Worm (Caenorhabditis elegans) whole organism, L4 larva: Measurements from ENCODE around the gene F40F11.3.

Experiments used
- D1046.2 ChIP-seq: fragments of 200-800 bp; sonication (Bioruptor generic); IDR thresholded peaks from 2 replicates; pipeline ENCODE4 v1.3.6; 2022; ENCODE audit warnings: missing genetic modification characterization, missing compliant biosample characterization
- F10B5.3 ChIP-seq: sonication (generic microtip); optimal IDR thresholded peaks from 2 replicates; lab custom pipeline; 2016; ENCODE audit warnings: mild to moderate bottlenecking, missing genetic modification characterization, missing compliant biosample characterization
- F44E2.7 ChIP-seq: fragments of 200-800 bp; sonication (Bioruptor generic); IDR thresholded peaks from 2 replicates; pipeline ENCODE4 v2.1.2; 2022; ENCODE audit warnings: missing genetic modification characterization, missing compliant biosample characterization
- R02D3.7 ChIP-seq: fragments of 150-350 bp; sonication (generic microtip); optimal IDR thresholded peaks from 3 replicates; lab custom pipeline; 2014; ENCODE audit warnings: missing biosample characterization, missing genetic modification characterization
- T20F7.1 ChIP-seq: fragments of 200-800 bp; sonication (Bioruptor generic); optimal IDR thresholded peaks from 2 replicates; lab custom pipeline; 2018; ENCODE audit warnings: mild to moderate bottlenecking, missing genetic modification characterization, missing compliant biosample characterization
- Y105C5A.15 ChIP-seq: fragments of 200-800 bp; sonication (Bioruptor generic); IDR thresholded peaks from 2 replicates; pipeline ENCODE4 v1.3.6; 2022; ENCODE audit warnings: missing genetic modification characterization, missing compliant biosample characterization
- Y5F2A.4 ChIP-seq: fragments of 200-800 bp; sonication (Bioruptor generic); optimal IDR thresholded peaks from 2 replicates; lab custom pipeline; 2018; ENCODE audit warnings: mild to moderate bottlenecking, missing genetic modification characterization, missing compliant biosample characterization
- aly-2 ChIP-seq: sonication (generic microtip); optimal IDR thresholded peaks from 2 replicates; lab custom pipeline; 2018; ENCODE audit warnings: missing biosample characterization, missing genetic modification characterization
- ama-1 ChIP-seq: fragments of 150-350 bp; optimal IDR thresholded peaks from 2 replicates; lab custom pipeline; 2014; ENCODE audit warnings: inconsistent platforms, mixed read lengths
- attf-4 ChIP-seq: sonication (generic microtip); optimal IDR thresholded peaks from 3 replicates; lab custom pipeline; 2017; ENCODE audit warnings: missing biosample characterization, missing genetic modification characterization
- ceh-44 ChIP-seq: fragments of 200-800 bp; sonication (Bioruptor generic); IDR thresholded peaks from 2 replicates; pipeline ENCODE4 v1.3.6; 2022; ENCODE audit warnings: missing genetic modification reagents, missing genetic modification characterization, missing compliant biosample characterization
- ctbp-1 ChIP-seq: fragments of 200-800 bp; sonication (Bioruptor generic); IDR thresholded peaks from 2 replicates; pipeline ENCODE4 v1.3.6; 2022; ENCODE audit warnings: missing genetic modification reagents, missing genetic modification characterization, missing compliant biosample characterization
- daf-12 ChIP-seq: fragments of 150-350 bp; optimal IDR thresholded peaks from 2 replicates; lab custom pipeline; 2014; ENCODE audit warnings: missing biosample characterization, missing genetic modification reagents, missing genetic modification characterization
- daf-8 ChIP-seq: fragments of 200-800 bp; sonication (Bioruptor generic); IDR thresholded peaks from 2 replicates; pipeline ENCODE4 v1.3.6; 2022; ENCODE audit warnings: missing genetic modification characterization, missing compliant biosample characterization
- dmd-8 ChIP-seq: fragments of 200-800 bp; sonication (Bioruptor generic); IDR thresholded peaks from 2 replicates; pipeline ENCODE4 v1.3.6; 2022; ENCODE audit warnings: missing genetic modification characterization, missing compliant biosample characterization
- duxl-1 ChIP-seq: sonication (generic microtip); optimal IDR thresholded peaks from 2 replicates; lab custom pipeline; 2016; ENCODE audit warnings: mild to moderate bottlenecking, missing genetic modification characterization, moderate library complexity, missing compliant biosample characterization; ENCODE audit not compliant: poor library complexity
- dve-1 ChIP-seq: sonication (generic microtip); optimal IDR thresholded peaks from 2 replicates; lab custom pipeline; 2017; ENCODE audit warnings: antibody characterized with exemption, mild to moderate bottlenecking, missing genetic modification characterization, missing compliant biosample characterization; ENCODE audit not compliant: insufficient read depth
- egl-27 ChIP-seq: sonication (generic microtip); optimal IDR thresholded peaks from 3 replicates; lab custom pipeline; 2017; ENCODE audit warnings: missing biosample characterization, missing genetic modification reagents, missing genetic modification characterization
- egl-43 ChIP-seq: fragments of 200-800 bp; sonication (Bioruptor generic); IDR thresholded peaks from 2 replicates; pipeline ENCODE4 v1.3.6; 2022; ENCODE audit warnings: missing genetic modification reagents, missing genetic modification characterization, missing compliant biosample characterization
- gei-8 ChIP-seq: fragments of 200-800 bp; sonication (Bioruptor generic); optimal IDR thresholded peaks from 2 replicates; lab custom pipeline; 2018; ENCODE audit warnings: mild to moderate bottlenecking, missing genetic modification characterization, missing compliant biosample characterization
- hif-1 ChIP-seq, 2 experiments: sonication (generic microtip); optimal IDR thresholded peaks; 2 replicates each; lab custom pipeline; 2016 to 2017; ENCODE audit warnings: missing compliant biosample characterization in 2 of 2, missing genetic modification characterization in 2 of 2, missing genetic modification reagents in 2 of 2, missing genotype in 2 of 2, mild to moderate bottlenecking in 1 of 2
- hlh-11 ChIP-seq: fragments of 200-800 bp; sonication (Bioruptor generic); optimal IDR thresholded peaks from 2 replicates; lab custom pipeline; 2018; ENCODE audit warnings: mild to moderate bottlenecking, missing genetic modification characterization, missing compliant biosample characterization
- lim-7 ChIP-seq: fragments of 200-800 bp; sonication (Bioruptor generic); IDR thresholded peaks from 2 replicates; pipeline ENCODE4 v1.3.6; 2022; ENCODE audit warnings: missing genetic modification characterization, missing compliant biosample characterization
- lin-1 ChIP-seq: fragments of 200-800 bp; sonication (Bioruptor generic); IDR thresholded peaks from 2 replicates; pipeline ENCODE4 v1.3.6; 2022; ENCODE audit warnings: missing genetic modification reagents, missing genetic modification characterization, missing compliant biosample characterization
- lin-13 ChIP-seq: fragments of 150-350 bp; optimal IDR thresholded peaks from 2 replicates; lab custom pipeline; 2014; ENCODE audit warnings: missing biosample characterization, missing genetic modification reagents, missing genetic modification characterization
- lin-15B ChIP-seq: fragments of 150-350 bp; sonication (generic microtip); optimal IDR thresholded peaks from 3 replicates; lab custom pipeline; 2014; ENCODE audit warnings: missing biosample characterization, missing genetic modification characterization
- madf-5 ChIP-seq, 2 experiments: fragments of 200-800 bp; sonication (Bioruptor generic); IDR thresholded peaks; 2 replicates each; pipeline ENCODE4 v1.3.6; 2022; ENCODE audit warnings: missing compliant biosample characterization in 2 of 2, missing genetic modification characterization in 2 of 2
- madf-9 ChIP-seq: fragments of 200-800 bp; sonication (Bioruptor generic); conservative IDR thresholded peaks from 2 replicates; pipeline ENCODE4 v1.3.6; 2022; ENCODE audit warnings: missing genetic modification reagents, missing genetic modification characterization, missing compliant biosample characterization
- mdl-1 ChIP-seq, 2 experiments: fragments of 150-350 bp in 1 of 2; sonication (generic microtip) in 1 of 2; optimal IDR thresholded peaks; 2 replicates each; lab custom pipeline; 2014 to 2017; ENCODE audit warnings: missing biosample characterization in 2 of 2, missing genetic modification characterization in 2 of 2
- mep-1 ChIP-seq: fragments of 150-350 bp; sonication (generic microtip); optimal IDR thresholded peaks from 3 replicates; lab custom pipeline; 2014; ENCODE audit warnings: missing biosample characterization, missing genetic modification characterization
- mes-2 ChIP-seq: sonication (generic microtip); optimal IDR thresholded peaks from 2 replicates; lab custom pipeline; 2016; ENCODE audit warnings: missing genotype, mild to moderate bottlenecking, missing genetic modification characterization, missing compliant biosample characterization; ENCODE audit not compliant: poor library complexity, severe bottlenecking
- nhr-102 ChIP-seq: sonication (generic microtip); optimal IDR thresholded peaks from 2 replicates; lab custom pipeline; 2016; ENCODE audit warnings: mild to moderate bottlenecking, missing genetic modification characterization, moderate library complexity, missing compliant biosample characterization
- nhr-11 ChIP-seq: fragments of 150-350 bp; optimal IDR thresholded peaks from 2 replicates; lab custom pipeline; 2014; ENCODE audit warnings: missing biosample characterization, missing genetic modification characterization
- nhr-111 ChIP-seq: fragments of 200-800 bp; sonication (Bioruptor generic); optimal IDR thresholded peaks from 2 replicates; lab custom pipeline; 2018; ENCODE audit warnings: mild to moderate bottlenecking, missing genetic modification characterization, missing compliant biosample characterization
- nhr-237 ChIP-seq: sonication (generic microtip); optimal IDR thresholded peaks from 2 replicates; lab custom pipeline; 2017; ENCODE audit warnings: missing biosample characterization, missing genetic modification characterization
- nhr-77 ChIP-seq: fragments of 150-350 bp; optimal IDR thresholded peaks from 2 replicates; lab custom pipeline; 2014; ENCODE audit warnings: missing biosample characterization, missing genetic modification characterization
- saeg-2 ChIP-seq: fragments of 200-800 bp; sonication (Bioruptor generic); IDR thresholded peaks from 2 replicates; pipeline ENCODE4 v1.3.6; 2022; ENCODE audit warnings: missing genetic modification reagents, missing genetic modification characterization, missing compliant biosample characterization
- sdz-12 ChIP-seq: fragments of 200-800 bp; sonication (Bioruptor generic); optimal IDR thresholded peaks from 2 replicates; lab custom pipeline; 2018; ENCODE audit warnings: mild to moderate bottlenecking, missing genetic modification characterization, missing compliant biosample characterization
- set-16 ChIP-seq: fragments of 200-800 bp; sonication (Bioruptor generic); IDR thresholded peaks from 2 replicates; pipeline ENCODE4 v1.3.6; 2022; ENCODE audit warnings: missing genetic modification reagents, missing genetic modification characterization, missing compliant biosample characterization
- snpc-1.2 ChIP-seq: fragments of 200-800 bp; sonication (Bioruptor generic); IDR thresholded peaks from 2 replicates; pipeline ENCODE4 v1.3.6; 2022; ENCODE audit warnings: missing genetic modification reagents, missing genetic modification characterization, missing compliant biosample characterization
- tag-97 ChIP-seq: fragments of 200-800 bp; sonication (Bioruptor generic); IDR thresholded peaks from 2 replicates; pipeline ENCODE4 v1.3.6; 2022; ENCODE audit warnings: missing genetic modification characterization, missing compliant biosample characterization
- tra-1 ChIP-seq: fragments of 200-800 bp; sonication (Bioruptor generic); IDR thresholded peaks from 2 replicates; pipeline ENCODE4 v1.3.6; 2022; ENCODE audit warnings: missing genetic modification reagents, missing genetic modification characterization, missing compliant biosample characterization
- unc-130 ChIP-seq: sonication (generic microtip); optimal IDR thresholded peaks from 2 replicates; lab custom pipeline; 2016; ENCODE audit warnings: missing genetic modification reagents, missing genetic modification characterization, missing compliant biosample characterization
- unc-62 ChIP-seq, 3 experiments: fragments of 150-350 bp in 1 of 3; sonication (generic microtip); optimal IDR thresholded peaks in 2 of 3; peaks in 1 of 3; 1 replicate in 1 of 3; 2 replicates in 2 of 3; lab custom pipeline; 2014 to 2017; ENCODE audit warnings: missing biosample characterization in 3 of 3, missing genetic modification characterization in 3 of 3, missing genetic modification reagents in 3 of 3, missing genotype in 1 of 3
- vab-7 ChIP-seq: fragments of 200-800 bp; sonication (Bioruptor generic); IDR thresholded peaks from 2 replicates; pipeline ENCODE4 v1.3.6; 2022; ENCODE audit warnings: missing genetic modification reagents, missing genetic modification characterization, missing compliant biosample characterization
- zfp-2 ChIP-seq: sonication (generic microtip); optimal IDR thresholded peaks from 2 replicates; lab custom pipeline; 2016; ENCODE audit warnings: mild to moderate bottlenecking, missing genetic modification characterization, missing compliant biosample characterization
- zfp-3 ChIP-seq: fragments of 200-800 bp; sonication (Bioruptor generic); conservative IDR thresholded peaks from 2 replicates; pipeline ENCODE4 v1.3.6; 2022; ENCODE audit warnings: missing genetic modification reagents, missing genetic modification characterization, missing compliant biosample characterization
- zip-11 ChIP-seq: fragments of 200-800 bp; sonication (Bioruptor generic); IDR thresholded peaks from 2 replicates; pipeline ENCODE4 v1.3.6; 2022; ENCODE audit warnings: missing genetic modification characterization, missing compliant biosample characterization
- ztf-11 ChIP-seq: fragments of 150-350 bp; optimal IDR thresholded peaks from 2 replicates; lab custom pipeline; 2014; ENCODE audit warnings: missing biosample characterization, missing genetic modification characterization

F40F11.3 gene

ce11 chrIV:11601721-11602405 is 8.1 kb upstream of the F40F11.3 start (continued):
- TF ChIP-seq T20F7.1 (no peak), aly-2 (tag; lab: Kevin White, UChicago) (no peak), daf-8 (GFP tag; lab: Robert Waterston, UW) (no peak), daf-12 (tag; lab: Kevin White, UChicago) (no peak), hif-1 (tag; optimal IDR thresholded peaks at IDR 0.05; lab: Kevin White, UChicago) (peak in 1 of 2 experiments; percentile 42), lim-7 (GFP tag; lab: Robert Waterston, UW) (no peak), egl-43 (GFP tag; lab: Robert Waterston, UW) (0 out of 2 replicates have a peak, but pooled peaks have one; percentile 22), mdl-1 (tag; optimal IDR thresholded peaks at IDR 0.05; lab: Kevin White, UChicago) (no peak), duxl-1 (tag; lab: Kevin White, UChicago) (no peak), lin-15B (no peak), attf-4 (no peak), R02D3.7 (tag; lab: Kevin White, UChicago) (no peak), dve-1 (tag; lab: Kevin White, UChicago) (peak; percentile 80), lin-13 (peak; percentile 67), F44E2.7 (GFP tag; lab: Robert Waterston, UW) (no peak), Y105C5A.15 (no peak), tra-1 (GFP tag; lab: Robert Waterston, UW) (no peak), ama-1 (lab: Kevin White, UChicago) (peak; percentile 14), madf-5 (GFP tag; IDR thresholded peaks at IDR 0.05; lab: Robert Waterston, UW) (no peak), tag-97 (no peak), F10B5.3 (tag; lab: Kevin White, UChicago) (no peak), vab-7 (GFP tag; lab: Robert Waterston, UW) (no peak), lin-1 (GFP tag; lab: Robert Waterston, UW) (no peak), egl-27 (tag; lab: Kevin White, UChicago) (no peak), nhr-77 (tag; lab: Kevin White, UChicago) (peak; percentile 7), ceh-44 (GFP tag; lab: Robert Waterston, UW) (peak; percentile 52; the same call in 1 of the 2 replicates), nhr-237 (tag; lab: Kevin White, UChicago) (no peak), zip-11 (GFP tag; lab: Robert Waterston, UW) (no peak), saeg-2 (GFP tag; lab: Robert Waterston, UW) (no peak), Y5F2A.4 (GFP tag; lab: Kevin White, UChicago) (peak; percentile 6), zfp-3 (GFP tag; lab: Robert Waterston, UW) (0 out of 2 replicates have a peak, but pooled peaks have one; percentile 33), dmd-8 (GFP tag; lab: Robert Waterston, UW) (no peak), mep-1 (tag; lab: Kevin White, UChicago) (peak; percentile 70), madf-9 (GFP tag; lab: Robert Waterston, UW) (no peak), nhr-111 (GFP tag; lab: Kevin White, UChicago) (no peak), set-16 (GFP tag; lab: Robert Waterston, UW) (peak; percentile 9; the same call in 1 of the 2 replicates), unc-62 (GFP tag; optimal IDR thresholded peaks at IDR 0.05 in 1 of 2; lab: Kevin White, UChicago) (no peak), unc-62 (tag; optimal IDR thresholded peaks at IDR 0.05; lab: Kevin White, UChicago) (no peak), ztf-11 (tag; lab: Kevin White, UChicago) (no peak), snpc-1.2 (GFP tag; lab: Robert Waterston, UW) (peak; percentile 44; the same call in 1 of the 2 replicates), hlh-11 (tag; lab: Kevin White, UChicago) (peak; percentile 46), gei-8 (GFP tag; lab: Kevin White, UChicago) (no peak), mes-2 (peak; percentile 86), ctbp-1 (GFP tag; lab: Robert Waterston, UW) (0 out of 2 replicates have a peak, but pooled peaks have one; percentile 30), D1046.2 (GFP tag; lab: Robert Waterston, UW) (no peak), nhr-102 (tag; lab: Kevin White, UChicago) (peak; percentile 54), unc-130 (GFP tag; lab: Kevin White, UChicago) (peak; percentile 37), zfp-2 (no peak), sdz-12 (peak; percentile 42), nhr-11 (peak; percentile 24)
